Fruit fly (Drosophila melanogaster): Measurements from ENCODE around the gene CG3222.

The CG3222 gene

DNA sequence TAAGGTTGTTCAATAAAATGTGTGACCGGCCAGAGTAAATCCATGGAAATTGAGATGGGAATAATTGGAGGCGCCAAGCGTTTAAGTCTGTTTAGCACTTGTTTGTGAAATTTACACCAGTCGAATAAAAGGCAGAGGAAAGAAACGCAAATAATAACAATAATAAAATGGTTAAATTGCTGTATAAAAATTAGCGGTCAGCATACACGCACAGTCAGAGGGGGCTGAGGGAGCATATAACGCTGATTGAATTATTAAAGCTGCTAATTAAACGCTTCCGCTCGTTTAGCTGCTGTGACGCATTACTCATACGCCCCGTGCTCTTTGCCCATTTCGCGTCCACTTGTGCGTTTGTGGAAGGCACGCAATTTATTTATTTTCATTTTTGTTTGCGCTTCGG, 31.0 kb upstream of the CG3222 start:
- no peak for TF ChIP-seq CrebA (GFP tag; optimal IDR thresholded peaks at IDR 0.05; ENCODE audit: borderline replicate concordance)
- no peak for TF ChIP-seq psq (GFP tag; optimal IDR thresholded peaks at IDR 0.05)
- no peak for TF ChIP-seq pan (optimal IDR thresholded peaks at IDR 0.05)
- TF ChIP-seq dl (GFP tag; optimal IDR thresholded peaks at IDR 0.05; ENCODE audit: insufficient read depth in 1 of 2, partially characterized antibody in 2 of 2): no peak
- TF ChIP-seq CG32264 (GFP tag; optimal IDR thresholded peaks at IDR 0.05): no peak
- no peak for TF ChIP-seq rgr (GFP tag; optimal IDR thresholded peaks at IDR 0.05)
- TF ChIP-seq sv (GFP tag; optimal IDR thresholded peaks at IDR 0.05): no peak
- no peak for TF ChIP-seq dsf (GFP tag; optimal IDR thresholded peaks at IDR 0.05; ENCODE audit: borderline replicate concordance)
- no peak for TF ChIP-seq Jra (GFP tag; optimal IDR thresholded peaks at IDR 0.05)
- TF ChIP-seq brk (GFP tag; optimal IDR thresholded peaks at IDR 0.05): no peak
- no peak for TF ChIP-seq Rel (GFP tag; optimal IDR thresholded peaks at IDR 0.05)
- no peak for TF ChIP-seq Rel (tag; optimal IDR thresholded peaks at IDR 0.05)
- no peak for TF ChIP-seq HLH106 (tag; optimal IDR thresholded peaks at IDR 0.05)
- no peak for TF ChIP-seq CG9705 (GFP tag; optimal IDR thresholded peaks at IDR 0.05)
- TF ChIP-seq jim (GFP tag; optimal IDR thresholded peaks at IDR 0.05): no peak
- no peak for TF ChIP-seq Mio (GFP tag; optimal IDR thresholded peaks at IDR 0.05)
- no peak for TF ChIP-seq lola (GFP tag; optimal IDR thresholded peaks at IDR 0.05)

DNA sequence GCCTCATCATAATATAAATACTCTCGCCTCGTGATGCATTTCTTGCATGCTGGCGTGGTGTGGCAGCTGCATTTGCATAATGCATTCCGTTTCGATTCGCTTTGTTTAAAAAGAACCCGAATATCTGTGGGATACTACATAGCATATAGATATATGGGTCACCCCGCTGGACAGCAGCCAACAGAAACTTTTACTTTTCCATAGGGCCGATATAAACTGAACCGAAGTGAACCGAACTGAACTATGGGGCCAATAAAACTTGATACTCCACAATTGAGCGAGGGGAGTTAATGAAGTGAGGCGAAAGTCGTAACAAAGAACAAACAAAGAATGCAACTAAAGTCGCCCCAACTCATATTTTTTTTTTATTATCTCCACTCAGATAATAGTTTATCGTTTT, 29.6 kb upstream of the CG3222 start:
- TF ChIP-seq sage (GFP tag; optimal IDR thresholded peaks at IDR 0.05) (no peak), N (GFP tag; optimal IDR thresholded peaks at IDR 0.05) (no peak), lola (GFP tag; optimal IDR thresholded peaks at IDR 0.05) (no peak), HLH106 (tag; optimal IDR thresholded peaks at IDR 0.05) (no peak), CrebA (GFP tag; optimal IDR thresholded peaks at IDR 0.05; ENCODE audit: borderline replicate concordance) (no peak), Dif (GFP tag; optimal IDR thresholded peaks at IDR 0.05; ENCODE audit: partially characterized antibody) (no peak), dl (GFP tag; optimal IDR thresholded peaks at IDR 0.05; ENCODE audit: insufficient read depth in 1 of 2, partially characterized antibody in 2 of 2) (no peak), sv (GFP tag; optimal IDR thresholded peaks at IDR 0.05) (no peak), Hr83 (GFP tag; optimal IDR thresholded peaks at IDR 0.05; ENCODE audit: poor library complexity, severe bottlenecking) (no peak), tai (GFP tag; optimal IDR thresholded peaks at IDR 0.05) (no peak), OdsH (GFP tag; optimal IDR thresholded peaks at IDR 0.05) (no peak), Jra (GFP tag; optimal IDR thresholded peaks at IDR 0.05) (no peak), dmrt93B (GFP tag; optimal IDR thresholded peaks at IDR 0.05) (no peak), pan (optimal IDR thresholded peaks at IDR 0.05) (no peak), jim (GFP tag; optimal IDR thresholded peaks at IDR 0.05) (no peak), woc (GFP tag; optimal IDR thresholded peaks at IDR 0.05) (no peak), foxo (GFP tag; optimal IDR thresholded peaks at IDR 0.05) (no peak), h (GFP tag; optimal IDR thresholded peaks at IDR 0.05) (no peak), GATAd (GFP tag; optimal IDR thresholded peaks at IDR 0.05) (no peak), Hr78 (GFP tag; optimal IDR thresholded peaks at IDR 0.05) (no peak)

DNA sequence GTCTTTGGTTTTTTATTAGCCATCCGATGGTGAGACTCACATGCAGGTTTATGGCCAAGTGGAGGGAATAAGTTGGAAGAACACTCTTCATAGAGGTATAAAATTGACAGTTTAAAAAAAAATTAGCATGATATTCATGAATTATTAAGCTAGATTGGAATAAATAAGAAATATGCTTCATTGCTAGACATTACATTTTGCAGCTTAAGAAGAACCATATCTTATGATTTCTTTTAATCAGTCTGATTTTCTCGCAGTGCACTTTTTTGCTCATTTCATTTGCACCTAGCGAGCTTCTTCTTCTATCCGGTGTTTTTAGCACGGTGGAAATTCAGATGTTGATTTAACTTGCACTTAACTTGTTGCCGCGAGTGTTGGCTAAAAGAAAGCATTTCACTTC, 28.9 kb upstream of the CG3222 start:
- TF ChIP-seq psq (GFP tag; optimal IDR thresholded peaks at IDR 0.05) (no peak), ey (GFP tag; optimal IDR thresholded peaks at IDR 0.05) (no peak), CG32264 (GFP tag; optimal IDR thresholded peaks at IDR 0.05) (no peak), Hr78 (GFP tag; optimal IDR thresholded peaks at IDR 0.05) (no peak), dmrt93B (GFP tag; optimal IDR thresholded peaks at IDR 0.05) (no peak), Jra (GFP tag; optimal IDR thresholded peaks at IDR 0.05) (no peak), foxo (GFP tag; optimal IDR thresholded peaks at IDR 0.05) (no peak), br (GFP tag; optimal IDR thresholded peaks at IDR 0.05) (no peak), Rel (GFP tag; optimal IDR thresholded peaks at IDR 0.05) (no peak), Rel (tag; optimal IDR thresholded peaks at IDR 0.05) (no peak), lola (GFP tag; optimal IDR thresholded peaks at IDR 0.05) (no peak), CG9705 (GFP tag; optimal IDR thresholded peaks at IDR 0.05) (no peak), sv (GFP tag; optimal IDR thresholded peaks at IDR 0.05) (no peak), tai (GFP tag; optimal IDR thresholded peaks at IDR 0.05) (no peak), Mio (GFP tag; optimal IDR thresholded peaks at IDR 0.05) (no peak), CrebA (GFP tag; optimal IDR thresholded peaks at IDR 0.05; ENCODE audit: borderline replicate concordance) (no peak), N (GFP tag; optimal IDR thresholded peaks at IDR 0.05) (no peak), h (GFP tag; optimal IDR thresholded peaks at IDR 0.05) (no peak), Abd-B (GFP tag; optimal IDR thresholded peaks at IDR 0.05) (no peak), OdsH (GFP tag; optimal IDR thresholded peaks at IDR 0.05) (no peak)

dm6 chr3L:9571629-9572028, 27.2 kb upstream of the CG3222 start:
- TF ChIP-seq Hr83 (GFP tag; optimal IDR thresholded peaks at IDR 0.05; ENCODE audit: poor library complexity, severe bottlenecking) (no peak), CG32264 (GFP tag; optimal IDR thresholded peaks at IDR 0.05) (no peak), Myc (optimal IDR thresholded peaks at IDR 0.05) (peak; percentile 21), tai (GFP tag; optimal IDR thresholded peaks at IDR 0.05) (no peak)

All from whole organism, wandering third instar larva.